Worm (Caenorhabditis elegans): ENCODE results near the gene pgap-1.

DNA sequence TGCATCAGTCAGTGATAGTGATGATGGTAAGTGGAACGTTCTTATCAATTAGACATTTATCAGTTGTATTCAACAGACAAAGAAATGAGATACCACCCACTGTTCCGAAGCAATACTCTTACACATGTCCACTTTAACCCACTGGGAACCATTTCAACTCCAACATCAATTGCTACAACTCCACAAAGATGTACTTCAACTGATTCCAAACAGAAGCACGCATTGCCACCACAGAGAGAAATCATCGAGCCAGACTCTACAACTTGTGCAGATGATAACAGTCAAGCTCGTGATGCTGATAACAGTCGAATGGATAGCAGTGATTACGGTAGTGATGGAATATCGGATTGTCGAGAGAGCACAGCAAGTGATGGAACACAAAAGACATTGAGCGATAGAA is 5.8 kb upstream of the pgap-1 start:
- TF ChIP-seq fkh-3 (tag; optimal IDR thresholded peaks at IDR 0.05): no peak
- no peak for TF ChIP-seq F37B4.10 (GFP tag; IDR thresholded peaks at IDR 0.05)
- TF ChIP-seq ceh-79 (tag; optimal IDR thresholded peaks at IDR 0.05): no peak
- TF ChIP-seq egrh-3 (GFP tag; IDR thresholded peaks at IDR 0.05): no peak
- TF ChIP-seq ccch-3 (GFP tag; optimal IDR thresholded peaks at IDR 0.05): no peak
- no peak for TF ChIP-seq F10E7.11 (tag; optimal IDR thresholded peaks at IDR 0.05)
- no peak for TF ChIP-seq akir-1 (GFP tag; optimal IDR thresholded peaks at IDR 0.05)
- no peak for TF ChIP-seq xnd-1 (tag; optimal IDR thresholded peaks at IDR 0.05)
- TF ChIP-seq ztf-28 (GFP tag; IDR thresholded peaks at IDR 0.05): no peak
- no peak for TF ChIP-seq ztf-6 (GFP tag; IDR thresholded peaks at IDR 0.05)
